Worm (Caenorhabditis elegans): Measurements from ENCODE around the gene cku-70.

Gene cku-70

DNA sequence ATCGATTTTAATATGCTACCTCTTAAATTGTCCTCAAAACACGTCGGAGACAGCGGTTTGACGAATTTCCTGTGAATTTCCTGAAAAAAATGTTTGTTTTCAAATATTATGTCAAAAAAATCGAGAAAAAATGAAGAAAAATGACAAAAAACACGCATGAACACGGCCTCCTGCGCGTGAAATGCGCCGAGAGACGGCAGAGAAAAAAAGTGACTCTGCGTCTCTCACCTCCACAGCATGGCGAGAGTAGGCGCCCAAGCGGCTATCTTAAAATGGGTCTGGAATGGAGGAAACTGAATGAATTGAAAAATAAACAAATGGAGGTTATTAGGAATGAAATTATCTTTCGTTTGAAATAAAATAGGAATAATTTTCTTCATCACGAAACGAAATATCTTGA is 43.9 kb upstream of the cku-70 start (continued):
- TF ChIP-seq F26F4.8 (GFP tag; conservative IDR thresholded peaks at IDR 0.05) (no peak), rbr-2 (tag; optimal IDR thresholded peaks at IDR 0.05) (peak; percentile 71), T26A8.4 (GFP tag; IDR thresholded peaks at IDR 0.05) (peak; percentile 71), snpc-1.2 (GFP tag; IDR thresholded peaks at IDR 0.05) (no peak), zag-1 (tag; optimal IDR thresholded peaks at IDR 0.05) (no peak), nhr-6 (tag; optimal IDR thresholded peaks at IDR 0.05) (peak; percentile 43), egl-43 (GFP tag; IDR thresholded peaks at IDR 0.05) (no peak), F37D6.2 (tag; optimal IDR thresholded peaks at IDR 0.05) (peak; percentile 0), mdl-1 (tag; optimal IDR thresholded peaks at IDR 0.05) (peak in 1 of 2 experiments; percentile 19), unc-130 (GFP tag; optimal IDR thresholded peaks at IDR 0.05) (peak; percentile 47), lin-38 (GFP tag; IDR thresholded peaks at IDR 0.05) (peak; percentile 89), daf-12 (tag; optimal IDR thresholded peaks at IDR 0.05) (no peak), lir-3 (tag; optimal IDR thresholded peaks at IDR 0.05) (no peak), nhr-237 (tag; optimal IDR thresholded peaks at IDR 0.05) (no peak), Y105C5A.15 (GFP tag; IDR thresholded peaks at IDR 0.05) (no peak), F49E8.2 (tag; optimal IDR thresholded peaks at IDR 0.05; ENCODE audit: borderline replicate concordance) (peak; percentile 29), mdt-29 (GFP tag; IDR thresholded peaks at IDR 0.05) (no peak), zfp-3 (GFP tag; conservative IDR thresholded peaks at IDR 0.05) (no peak), php-3 (GFP tag; IDR thresholded peaks at IDR 0.05) (0 out of 2 replicates have a peak, but pooled peaks have one; percentile 12), attf-4 (tag; optimal IDR thresholded peaks at IDR 0.05) (no peak), duxl-1 (tag; optimal IDR thresholded peaks at IDR 0.05; ENCODE audit: poor library complexity) (peak; percentile 26), dpl-1 (GFP tag; optimal IDR thresholded peaks at IDR 0.05) (peak; percentile 57), aha-1 (tag) (peak; percentile 39), Y48G9A.11 (GFP tag; IDR thresholded peaks at IDR 0.05) (peak; percentile 74), nhr-11 (tag; optimal IDR thresholded peaks at IDR 0.05) (peak; percentile 45), egl-27 (tag; optimal IDR thresholded peaks at IDR 0.05) (no peak), lin-13 (GFP tag; optimal IDR thresholded peaks at IDR 0.05) (peak; percentile 15), lin-39 (tag; optimal IDR thresholded peaks at IDR 0.05) (no peak), ZK546.5 (tag; optimal IDR thresholded peaks at IDR 0.05) (no peak), ama-1 (optimal IDR thresholded peaks at IDR 0.05) (no peak), ceh-62 (tag; optimal IDR thresholded peaks at IDR 0.05) (no peak), aly-2 (tag; optimal IDR thresholded peaks at IDR 0.05) (no peak), lin-29 (GFP tag; IDR thresholded peaks at IDR 0.05) (peak; percentile 81), vab-7 (GFP tag; IDR thresholded peaks at IDR 0.05) (peak; percentile 59; the same call in 1 of the 2 replicates), ceh-20 (GFP tag; IDR thresholded peaks at IDR 0.05) (0 out of 2 replicates have a peak, but pooled peaks have one; percentile 35), sdz-12 (GFP tag; optimal IDR thresholded peaks at IDR 0.05) (no peak), daf-19 (GFP tag; conservative IDR thresholded peaks at IDR 0.05) (no peak), madf-5 (GFP tag; IDR thresholded peaks at IDR 0.05) (no peak), mes-2 (tag; optimal IDR thresholded peaks at IDR 0.05; ENCODE audit: poor library complexity, severe bottlenecking) (peak; percentile 90), zfp-2 (tag; optimal IDR thresholded peaks at IDR 0.05) (no peak), tra-1 (GFP tag; IDR thresholded peaks at IDR 0.05) (no peak), spr-3 (GFP tag; optimal IDR thresholded peaks at IDR 0.05) (no peak), jun-1 (tag; optimal IDR thresholded peaks at IDR 0.05) (no peak), hif-1 (tag; optimal IDR thresholded peaks at IDR 0.05) (peak in 1 of 2 experiments; percentile 68), mxl-2 (GFP tag; conservative IDR thresholded peaks at IDR 0.05) (no peak), pha-4 (GFP tag; IDR thresholded peaks at IDR 0.05) (peak; percentile 41; the same call in 1 of the 2 replicates), pha-4 (tag; optimal IDR thresholded peaks at IDR 0.05) (no peak), lsy-2 (tag; optimal IDR thresholded peaks at IDR 0.05) (peak in 1 of 2 experiments; percentile 77), pqm-1 (tag; optimal IDR thresholded peaks at IDR 0.05) (no peak), ceh-28 (tag; optimal IDR thresholded peaks at IDR 0.05) (no peak), F44E2.7 (GFP tag; IDR thresholded peaks at IDR 0.05) (no peak), zip-11 (GFP tag; IDR thresholded peaks at IDR 0.05) (no peak)
